Fruit fly (Drosophila melanogaster): ENCODE data around the gene gwl.

Gene gwl

dm6 chr3R:18721368-18721767, 24.8 kb upstream of the gwl start:
- TF ChIP-seq abd-A (tag; optimal IDR thresholded peaks at IDR 0.05) (peak; percentile 57), Chrac-16 (GFP tag; optimal IDR thresholded peaks at IDR 0.05) (no peak), Med (GFP tag) (peak; percentile 5), D (optimal IDR thresholded peaks at IDR 0.05) (no peak), D (GFP tag; optimal IDR thresholded peaks at IDR 0.05) (peak; percentile 2), Hey (tag; optimal IDR thresholded peaks at IDR 0.05) (peak; percentile 96)

- TF ChIP-seq Trl (optimal IDR thresholded peaks at IDR 0.05) (peak in 1 of 2 experiments; percentile 47), Trl (GFP tag; optimal IDR thresholded peaks at IDR 0.05) (no peak), gt (GFP tag; IDR thresholded peaks at IDR 0.05) (no peak), Neu2 (GFP tag; optimal IDR thresholded peaks at IDR 0.05; ENCODE audit: borderline replicate concordance) (peak; percentile 41), Dll (GFP tag; IDR thresholded peaks at IDR 0.05; ENCODE audit: partially characterized antibody) (peak; percentile 34; the same call in 1 of the 4 replicates), stwl (tag; optimal IDR thresholded peaks at IDR 0.05) (peak; percentile 43)
These were observed 23.7 kb upstream of the gwl start, which contains the start of gene CG34283 for dm6 chr3R:18722490-18722889. Gene CG34283, minus strand, starts transcription at chr3R:18722590.

dm6 chr3R:18726334-18726733, 19.8 kb upstream of the gwl start, which contains the start of gene CG7714:
Gene CG7714, minus strand, starts transcription at chr3R:18726434.
- TF ChIP-seq kay (GFP tag; optimal IDR thresholded peaks at IDR 0.05): no peak
- TF ChIP-seq Ets65A (GFP tag): peak; percentile 20
- TF ChIP-seq tx (GFP tag; optimal IDR thresholded peaks at IDR 0.05): no peak
- no peak for TF ChIP-seq CG9817 (tag; optimal IDR thresholded peaks at IDR 0.05)
- no peak for TF ChIP-seq CG10321 (GFP tag; IDR thresholded peaks at IDR 0.05)

dm6 chr3R:18728368-18728767, 17.8 kb upstream of the gwl start, which contains the start of gene CG7715:
Gene CG7715, minus strand, starts transcription at chr3R:18728468.
- TF ChIP-seq btn (GFP tag; optimal IDR thresholded peaks at IDR 0.05) (no peak), pros (GFP tag; optimal IDR thresholded peaks at IDR 0.05) (no peak), psq (GFP tag; optimal IDR thresholded peaks at IDR 0.05) (no peak), Nf-YB (GFP tag; optimal IDR thresholded peaks at IDR 0.05) (no peak)

dm6 chr3R:18731241-18731640, 14.9 kb upstream of the gwl start:
- TF ChIP-seq aop (GFP tag; IDR thresholded peaks at IDR 0.05): no peak
- no peak for TF ChIP-seq CG7987 (GFP tag; optimal IDR thresholded peaks at IDR 0.05)
- TF ChIP-seq dpn (GFP tag; optimal IDR thresholded peaks at IDR 0.05): no peak
- TF ChIP-seq sens (GFP tag): no peak
- TF ChIP-seq hb (GFP tag; IDR thresholded peaks at IDR 0.05; ENCODE audit: partially characterized antibody): no peak
- TF ChIP-seq stwl (tag; optimal IDR thresholded peaks at IDR 0.05): peak; percentile 14
- TF ChIP-seq Adf1 (GFP tag; IDR thresholded peaks at IDR 0.05): no peak
- TF ChIP-seq gsb (GFP tag; IDR thresholded peaks at IDR 0.05): no peak
- no peak for TF ChIP-seq ase (GFP tag; IDR thresholded peaks at IDR 0.05)
- no peak for TF ChIP-seq CG17186 (GFP tag; optimal IDR thresholded peaks at IDR 0.05)
- TF ChIP-seq CG18011 (GFP tag; optimal IDR thresholded peaks at IDR 0.05): peak; percentile 86
- TF ChIP-seq gcm2 (GFP tag; optimal IDR thresholded peaks at IDR 0.05): no peak
- no peak for TF ChIP-seq jigr1 (GFP tag; IDR thresholded peaks at IDR 0.05)
- no peak for TF ChIP-seq Dip2 (GFP tag; IDR thresholded peaks at IDR 0.05)
- no peak for TF ChIP-seq Oaz (GFP tag; IDR thresholded peaks at IDR 0.05)
- peak; percentile 20 for TF ChIP-seq exex (tag; optimal IDR thresholded peaks at IDR 0.05)
- TF ChIP-seq Asciz (GFP tag; optimal IDR thresholded peaks at IDR 0.05): no peak
- TF ChIP-seq CG12744 (GFP tag; optimal IDR thresholded peaks at IDR 0.05): no peak
- TF ChIP-seq da (GFP tag; optimal IDR thresholded peaks at IDR 0.05): no peak
- TF ChIP-seq PHDP (tag; optimal IDR thresholded peaks at IDR 0.05): no peak
- TF ChIP-seq CG18764 (GFP tag; optimal IDR thresholded peaks at IDR 0.05): no peak
- TF ChIP-seq CG9437 (GFP tag; optimal IDR thresholded peaks at IDR 0.05): peak; percentile 97
- TF ChIP-seq CG14965 (GFP tag; optimal IDR thresholded peaks at IDR 0.05; ENCODE audit: borderline replicate concordance): no peak
- no peak for TF ChIP-seq D19B (GFP tag; optimal IDR thresholded peaks at IDR 0.05)
- TF ChIP-seq cg (GFP tag; optimal IDR thresholded peaks at IDR 0.05): no peak
- peak; percentile 9; the same call in 1 of the 2 replicates for TF ChIP-seq CG13287 (GFP tag; IDR thresholded peaks at IDR 0.05; ENCODE audit: partially characterized antibody)
